Fruit fly (Drosophila melanogaster) whole organism, embryonic: ENCODE results near the gene CG15356.

ENCODE experiments used
- CG11695 ChIP-seq: fragments of 200-800 bp; sonication (Bioruptor generic); IDR thresholded peaks from 3 replicates; pipeline ENCODE4 v1.3.6; 2022; ENCODE audit warnings: missing biosample characterization, missing genetic modification characterization
- CG12155 ChIP-seq: fragments of 200-800 bp; sonication (Bioruptor generic); optimal IDR thresholded peaks from 3 replicates; lab custom pipeline; 2016; ENCODE audit warnings: missing biosample characterization, missing genetic modification characterization
- CG12299 ChIP-seq: fragments of 200-800 bp; sonication (Bioruptor generic); optimal IDR thresholded peaks from 2 replicates; lab custom pipeline; 2018; ENCODE audit warnings: missing biosample characterization, mild to moderate bottlenecking, missing genetic modification characterization
- CG13287 ChIP-seq: fragments of 200-800 bp; sonication (Bioruptor generic); IDR thresholded peaks from 2 replicates; pipeline ENCODE4 v1.3.6; 2022; ENCODE audit warnings: missing biosample characterization, missing genetic modification characterization; ENCODE audit not compliant: partially characterized antibody
- CG14710 ChIP-seq: fragments of 200-800 bp; sonication (Bioruptor generic); optimal IDR thresholded peaks from 3 replicates; lab custom pipeline; 2019; ENCODE audit warnings: missing biosample characterization, mild to moderate bottlenecking, missing genetic modification characterization, moderate library complexity
- CG14860 ChIP-seq: fragments of 200-800 bp; sonication (Bioruptor generic); IDR thresholded peaks from 3 replicates; pipeline ENCODE4 v1.3.6; 2022; ENCODE audit warnings: missing biosample characterization, missing genetic modification characterization; ENCODE audit not compliant: partially characterized antibody
- CG1603 ChIP-seq: fragments of 200-800 bp; sonication (Bioruptor generic); optimal IDR thresholded peaks from 2 replicates; lab custom pipeline; 2019; ENCODE audit warnings: missing biosample characterization, mild to moderate bottlenecking, missing genetic modification characterization, moderate library complexity
- CG17361 ChIP-seq: fragments of 200-800 bp; sonication (Bioruptor generic); IDR thresholded peaks from 3 replicates; pipeline ENCODE4 v1.3.6; 2022; ENCODE audit warnings: missing biosample characterization, missing genetic modification characterization
- CG17802 ChIP-seq: fragments of 200-800 bp; sonication (Bioruptor generic); optimal IDR thresholded peaks from 2 replicates; lab custom pipeline; 2018; ENCODE audit warnings: missing biosample characterization, mild to moderate bottlenecking, missing genetic modification characterization, moderate library complexity
- CG18619 ChIP-seq: fragments of 200-800 bp; sonication (Bioruptor generic); optimal IDR thresholded peaks from 3 replicates; lab custom pipeline; 2017; ENCODE audit warnings: missing biosample characterization, mild to moderate bottlenecking, missing genetic modification characterization
- CG2678 ChIP-seq: fragments of 200-800 bp; sonication (Bioruptor generic); optimal IDR thresholded peaks from 3 replicates; lab custom pipeline; 2019; ENCODE audit warnings: missing biosample characterization, mild to moderate bottlenecking, missing genetic modification characterization, moderate library complexity
- CG2875 ChIP-seq: fragments of 200-800 bp; sonication (Bioruptor generic); optimal IDR thresholded peaks from 2 replicates; lab custom pipeline; 2017; ENCODE audit warnings: missing biosample characterization, mild to moderate bottlenecking, missing genetic modification characterization, missing genetic modification reagents
- CG31441 ChIP-seq: fragments of 200-800 bp; sonication (Bioruptor generic); IDR thresholded peaks from 2 replicates; pipeline ENCODE4 v1.3.6; 2022; ENCODE audit warnings: missing biosample characterization, missing genetic modification characterization
- Hmx ChIP-seq: fragments of 200-800 bp; sonication (Bioruptor generic); optimal IDR thresholded peaks from 2 replicates; lab custom pipeline; 2016; ENCODE audit warnings: missing biosample characterization, missing genetic modification characterization
- Hr39 ChIP-seq: fragments of >200 bp; optimal IDR thresholded peaks from 2 replicates; lab custom pipeline; 2017
- Lhr ChIP-seq: fragments of 200-800 bp; sonication (Bioruptor generic); optimal IDR thresholded peaks from 3 replicates; lab custom pipeline; 2017; ENCODE audit warnings: mild to moderate bottlenecking, missing biosample characterization, missing genetic modification reagents, missing genetic modification characterization
- Med ChIP-seq: fragments of 200-800 bp; sonication (Bioruptor generic); peaks from one replicate; lab custom pipeline; 2016; ENCODE audit warnings: missing biosample characterization, missing genetic modification characterization, mild to moderate bottlenecking, inconsistent platforms, moderate library complexity
- Opbp ChIP-seq: fragments of 200-800 bp; sonication (Bioruptor generic); IDR thresholded peaks from 3 replicates; pipeline ENCODE4 v1.3.6; 2022; ENCODE audit warnings: missing biosample characterization, missing genetic modification characterization; ENCODE audit not compliant: partially characterized antibody
- Scr ChIP-seq: fragments of 200-800 bp; sonication (Bioruptor generic); IDR thresholded peaks from 2 replicates; pipeline ENCODE4 v1.3.6; 2022; ENCODE audit warnings: missing biosample characterization, missing genetic modification characterization; ENCODE audit not compliant: partially characterized antibody
- Xbp1 ChIP-seq: fragments of 200-800 bp; sonication (Bioruptor generic); optimal IDR thresholded peaks from 3 replicates; lab custom pipeline; 2016; ENCODE audit warnings: missing biosample characterization, mild to moderate bottlenecking, missing genetic modification characterization
- amos ChIP-seq: fragments of 200-800 bp; sonication (Bioruptor generic); IDR thresholded peaks from 2 replicates; pipeline ENCODE4 v1.3.6; 2022; ENCODE audit warnings: missing biosample characterization, missing genetic modification characterization; ENCODE audit not compliant: partially characterized antibody
- bcd ChIP-seq: fragments of 200-800 bp; sonication (Bioruptor generic); optimal IDR thresholded peaks from 2 replicates; lab custom pipeline; 2017; ENCODE audit warnings: missing biosample characterization, mild to moderate bottlenecking, missing genetic modification characterization
- chm ChIP-seq: fragments of 200-800 bp; sonication (Bioruptor generic); IDR thresholded peaks from 2 replicates; pipeline ENCODE4 v1.3.6; 2022; ENCODE audit warnings: missing biosample characterization, missing genetic modification characterization
- dmrt99B ChIP-seq: fragments of 200-800 bp; sonication (Bioruptor generic); optimal IDR thresholded peaks from 2 replicates; lab custom pipeline; 2018; ENCODE audit warnings: missing biosample characterization, mild to moderate bottlenecking, missing genetic modification characterization, moderate library complexity
- en ChIP-seq: fragments of 200-800 bp; sonication (Bioruptor generic); optimal IDR thresholded peaks from 2 replicates; lab custom pipeline; 2016; ENCODE audit warnings: missing biosample characterization, missing genetic modification characterization
- exex ChIP-seq: fragments of 200-800 bp; sonication (Bioruptor generic); optimal IDR thresholded peaks from 4 replicates; lab custom pipeline; 2018; ENCODE audit warnings: missing biosample characterization, mild to moderate bottlenecking, missing genetic modification characterization, moderate library complexity
- gem ChIP-seq: fragments of 200-800 bp; sonication (Bioruptor generic); optimal IDR thresholded peaks from 2 replicates; lab custom pipeline; 2019; ENCODE audit warnings: missing biosample characterization, mild to moderate bottlenecking, missing genetic modification characterization, moderate library complexity
- grn ChIP-seq: fragments of 200-800 bp; sonication (Bioruptor generic); optimal IDR thresholded peaks from 3 replicates; lab custom pipeline; 2017; ENCODE audit warnings: missing biosample characterization, missing genetic modification characterization
- ham ChIP-seq: fragments of 200-800 bp; sonication (Bioruptor generic); IDR thresholded peaks from 2 replicates; pipeline ENCODE4 v1.3.6; 2022; ENCODE audit warnings: missing biosample characterization, missing genetic modification characterization
- hb ChIP-seq: fragments of 200-800 bp; sonication (Bioruptor generic); IDR thresholded peaks from 3 replicates; pipeline ENCODE4 v1.3.6; 2022; ENCODE audit warnings: missing biosample characterization, missing genetic modification characterization; ENCODE audit not compliant: partially characterized antibody
- mld ChIP-seq: fragments of 200-800 bp; sonication (Bioruptor generic); IDR thresholded peaks from 3 replicates; pipeline ENCODE4 v1.3.6; 2022; ENCODE audit warnings: missing biosample characterization, missing genetic modification characterization; ENCODE audit not compliant: partially characterized antibody
- nerfin-1 ChIP-seq: fragments of 200-800 bp; sonication (Bioruptor generic); optimal IDR thresholded peaks from 3 replicates; lab custom pipeline; 2019; ENCODE audit warnings: missing biosample characterization, mild to moderate bottlenecking, missing genetic modification characterization, moderate library complexity
- nerfin-2 ChIP-seq: fragments of 200-800 bp; sonication (Bioruptor generic); IDR thresholded peaks from 2 replicates; pipeline ENCODE4 v1.3.6; 2022; ENCODE audit warnings: missing biosample characterization, missing genetic modification characterization; ENCODE audit not compliant: partially characterized antibody
- pfk ChIP-seq: fragments of 200-800 bp; sonication (Bioruptor generic); optimal IDR thresholded peaks from 2 replicates; lab custom pipeline; 2018; ENCODE audit warnings: missing biosample characterization, mild to moderate bottlenecking, missing genetic modification characterization, moderate library complexity
- pita ChIP-seq: fragments of 200-800 bp; sonication (Bioruptor generic); optimal IDR thresholded peaks from 2 replicates; lab custom pipeline; 2017; ENCODE audit warnings: missing biosample characterization, mild to moderate bottlenecking, missing genetic modification characterization
- prd ChIP-seq, 3 experiments: fragments of >200 bp in 2 of 3; fragments of 200-800 bp in 1 of 3; sonication (Bioruptor generic) in 1 of 3; optimal IDR thresholded peaks in 2 of 3; IDR thresholded peaks in 1 of 3; 2 replicates in 2 of 3; 3 replicates in 1 of 3; pipeline versions ENCODE4 v1.3.6 to Lab custom; 2017 to 2022; ENCODE audit warnings: missing biosample characterization in 1 of 3, missing genetic modification characterization in 1 of 3
- repo ChIP-seq: fragments of 200-800 bp; sonication (Bioruptor generic); optimal IDR thresholded peaks from 2 replicates; lab custom pipeline; 2016; ENCODE audit warnings: missing biosample characterization, missing genetic modification characterization
- salm ChIP-seq: fragments of 200-800 bp; sonication (Bioruptor generic); optimal IDR thresholded peaks from 2 replicates; lab custom pipeline; 2018; ENCODE audit warnings: missing biosample characterization, mild to moderate bottlenecking, missing genetic modification characterization
- sens ChIP-seq: fragments of 200-800 bp; sonication (Bioruptor generic); peaks from one replicate; lab custom pipeline; 2016; ENCODE audit warnings: missing biosample characterization, missing genetic modification characterization
- sqz ChIP-seq: fragments of 200-800 bp; sonication (Bioruptor generic); optimal IDR thresholded peaks from 3 replicates; lab custom pipeline; 2018; ENCODE audit warnings: missing biosample characterization, mild to moderate bottlenecking, missing genetic modification characterization
- ssp ChIP-seq: fragments of 200-800 bp; sonication (Bioruptor generic); IDR thresholded peaks from 2 replicates; pipeline ENCODE4 v1.3.6; 2022; ENCODE audit warnings: missing biosample characterization, missing genetic modification characterization
- tna ChIP-seq: fragments of 200-800 bp; sonication (Bioruptor generic); IDR thresholded peaks from 2 replicates; pipeline ENCODE4 v1.3.6; 2022; ENCODE audit warnings: missing biosample characterization, missing genetic modification characterization; ENCODE audit not compliant: partially characterized antibody
- twi ChIP-seq: fragments of 200-800 bp; optimal IDR thresholded peaks from 2 replicates; lab custom pipeline; 2019; ENCODE audit warnings: missing biosample characterization, mild to moderate bottlenecking, missing genetic modification characterization, moderate library complexity
- vnd ChIP-seq: fragments of 200-800 bp; sonication (Bioruptor generic); IDR thresholded peaks from 3 replicates; pipeline ENCODE4 v1.3.6; 2022; ENCODE audit warnings: missing biosample characterization, missing genetic modification characterization; ENCODE audit not compliant: partially characterized antibody

CG15356 gene

dm6 chr2L:2010335-2011061 lies 29.9 kb upstream of the CG15356 start (continued):
- TF ChIP-seq CG2678 (tag; lab: Kevin White, UChicago) (peak; percentile 16), vnd (GFP tag; lab: Robert Waterston, UW) (peak; percentile 60; the same call in 2 of the 3 replicates), CG13287 (GFP tag; lab: Robert Waterston, UW) (peak; percentile 9; the same call in 1 of the 2 replicates), hb (GFP tag; lab: Robert Waterston, UW) (0 out of 3 replicates have a peak, but pooled peaks have one; percentile 50), tna (peak; percentile 71; the same call in 1 of the 2 replicates), exex (tag; lab: Kevin White, UChicago) (peak; percentile 40), mld (peak; percentile 85), Med (peak; percentile 7), CG14860 (GFP tag; lab: Robert Waterston, UW) (peak; percentile 81), ssp (GFP tag; lab: Robert Waterston, UW) (no peak), gem (tag; lab: Kevin White, UChicago) (peak; percentile 13), CG31441 (GFP tag; lab: Robert Waterston, UW) (peak; percentile 33; the same call in 1 of the 2 replicates), sens (GFP tag; lab: Kevin White, UChicago) (peak; percentile 53), salm (tag; lab: Kevin White, UChicago) (no peak), sqz (GFP tag; lab: Kevin White, UChicago) (peak; percentile 32), CG11695 (GFP tag; lab: Robert Waterston, UW) (no peak), Scr (peak; percentile 77)
- TF ChIP-seq, all 482 proteins: peak for 44

- TF ChIP-seq nerfin-1 (tag; lab: Kevin White, UChicago) (peak; percentile 57), Xbp1 (GFP tag; lab: Kevin White, UChicago) (no peak), en (GFP tag; lab: Kevin White, UChicago) (no peak), amos (peak; percentile 71), CG1603 (tag; lab: Kevin White, UChicago) (peak; percentile 49), hb (GFP tag; lab: Robert Waterston, UW) (0 out of 3 replicates have a peak, but pooled peaks have one; percentile 57), chm (no peak), nerfin-2 (GFP tag; lab: Robert Waterston, UW) (peak; percentile 52), CG12155 (GFP tag; lab: Kevin White, UChicago) (peak; percentile 18), grn (peak; percentile 74), CG18619 (GFP tag; lab: Kevin White, UChicago) (no peak), Opbp (GFP tag; lab: Robert Waterston, UW) (peak; percentile 79), ham (GFP tag; lab: Robert Waterston, UW) (no peak), tna (peak; percentile 56), CG14710 (tag; lab: Kevin White, UChicago) (peak; percentile 31), CG17361 (GFP tag; lab: Robert Waterston, UW) (no peak), CG12299 (tag; lab: Kevin White, UChicago) (no peak), Lhr (GFP tag; lab: Kevin White, UChicago) (peak; percentile 1), Hr39 (lab: Kevin White, UChicago) (no peak), dmrt99B (no peak), twi (tag; lab: Kevin White, UChicago) (no peak), pita (peak; percentile 80), bcd (GFP tag; lab: Kevin White, UChicago) (no peak), prd (optimal IDR thresholded peaks at IDR 0.05; lab: Kevin White, UChicago) (no peak), prd (GFP tag; IDR thresholded peaks at IDR 0.05; lab: Robert Waterston, UW) (no peak), repo (no peak), CG2875 (GFP tag; lab: Kevin White, UChicago) (no peak), CG17802 (tag; lab: Kevin White, UChicago) (no peak), pfk (GFP tag; lab: Kevin White, UChicago) (no peak), Hmx (GFP tag; lab: Kevin White, UChicago) (no peak)
Measured at dm6 chr2L:2008980-2009954, 28.7 kb upstream of the CG15356 start, which contains the start of gene CG4238. Gene CG4238 (plus strand): TSS chr2L:2009859.
